Worm (Caenorhabditis elegans) whole organism, L1 larva: ENCODE data around the gene C28C12.11.

Experiments
- C04F5.9 ChIP-seq: sonication (generic microtip); optimal IDR thresholded peaks from 2 replicates; lab custom pipeline; 2016; ENCODE audit warnings: missing genetic modification characterization, missing compliant biosample characterization
- alr-1 ChIP-seq: fragments of 200-800 bp; sonication (Bioruptor generic); optimal IDR thresholded peaks from 2 replicates; lab custom pipeline; 2018; ENCODE audit warnings: borderline replicate concordance, mild to moderate bottlenecking, missing genetic modification characterization, missing compliant biosample characterization
- blmp-1 ChIP-seq: fragments of 150-350 bp; optimal IDR thresholded peaks from 2 replicates; lab custom pipeline; 2014; ENCODE audit warnings: missing biosample characterization, missing genetic modification characterization
- ceh-63 ChIP-seq: fragments of 200-800 bp; sonication (Bioruptor generic); optimal IDR thresholded peaks from 2 replicates; lab custom pipeline; 2018; ENCODE audit warnings: mild to moderate bottlenecking, missing genetic modification characterization, missing compliant biosample characterization
- ceh-8 ChIP-seq: fragments of 200-800 bp; sonication (Bioruptor generic); optimal IDR thresholded peaks from 2 replicates; lab custom pipeline; 2018; ENCODE audit warnings: mild to moderate bottlenecking, missing genetic modification characterization, moderate library complexity, missing compliant biosample characterization
- ceh-82 ChIP-seq, 3 experiments: fragments of 150-350 bp in 1 of 3; sonication (generic microtip) in 2 of 3; optimal IDR thresholded peaks; 2 replicates each; lab custom pipeline; 2014 to 2017; ENCODE audit warnings: missing biosample characterization in 3 of 3, missing genetic modification characterization in 3 of 3
- ceh-90 ChIP-seq: sonication (generic microtip); optimal IDR thresholded peaks from 2 replicates; lab custom pipeline; 2016; ENCODE audit warnings: missing genetic modification characterization, missing compliant biosample characterization
- ces-1 ChIP-seq: fragments of 150-350 bp; optimal IDR thresholded peaks from 2 replicates; lab custom pipeline; 2014; ENCODE audit warnings: missing biosample characterization, missing genetic modification reagents, missing genetic modification characterization
- dsc-1 ChIP-seq: sonication (generic microtip); optimal IDR thresholded peaks from 2 replicates; lab custom pipeline; 2016; ENCODE audit warnings: mild to moderate bottlenecking, missing genetic modification characterization, missing compliant biosample characterization
- efl-1 ChIP-seq, 4 experiments: fragments of 150-350 bp; optimal IDR thresholded peaks in 3 of 4; peaks in 1 of 4; 1 replicate in 1 of 4; 2 replicates in 3 of 4; lab custom pipeline; 2014; ENCODE audit warnings: missing biosample characterization in 2 of 4, missing genetic modification characterization in 2 of 4, missing genetic modification reagents in 2 of 4
- egl-27 ChIP-seq, 2 experiments: fragments of 150-350 bp in 1 of 2; sonication (generic microtip); optimal IDR thresholded peaks; 3 replicates each; lab custom pipeline; 2017 to 2018; ENCODE audit warnings: missing biosample characterization in 2 of 2, missing genetic modification characterization in 2 of 2, missing genetic modification reagents in 2 of 2
- elt-2 ChIP-seq: sonication (generic microtip); optimal IDR thresholded peaks from 2 replicates; lab custom pipeline; 2016; ENCODE audit warnings: missing genetic modification characterization, mild to moderate bottlenecking, inconsistent platforms, missing compliant biosample characterization, missing genetic modification reagents
- elt-3 ChIP-seq, 6 experiments: fragments of 150-350 bp in 1 of 6; sonication (generic microtip); optimal IDR thresholded peaks; 2 replicates each; lab custom pipeline; 2017 to 2018; ENCODE audit warnings: missing biosample characterization in 6 of 6, missing genetic modification characterization in 6 of 6, inconsistent platforms in 1 of 6
- ets-5 ChIP-seq: fragments of 200-800 bp; sonication (Bioruptor generic); IDR thresholded peaks from 2 replicates; pipeline ENCODE4 v1.3.6; 2022; ENCODE audit warnings: missing genetic modification characterization, missing compliant biosample characterization
- fkh-10 ChIP-seq: sonication (generic microtip); optimal IDR thresholded peaks from 2 replicates; lab custom pipeline; 2017; ENCODE audit warnings: missing biosample characterization, missing genetic modification reagents, missing genetic modification characterization
- fkh-4 ChIP-seq: sonication (generic microtip); optimal IDR thresholded peaks from 2 replicates; lab custom pipeline; 2016; ENCODE audit warnings: missing compliant biosample characterization, missing genetic modification characterization, borderline replicate concordance
- fos-1 ChIP-seq: fragments of 150-350 bp; optimal IDR thresholded peaks from 2 replicates; lab custom pipeline; 2014; ENCODE audit warnings: missing biosample characterization, missing genetic modification characterization
- grh-1 ChIP-seq: fragments of 200-800 bp; sonication (Bioruptor generic); IDR thresholded peaks from 2 replicates; pipeline ENCODE4 v1.3.6; 2022; ENCODE audit warnings: missing genetic modification reagents, missing genetic modification characterization, missing compliant biosample characterization
- hlh-17 ChIP-seq: fragments of 200-800 bp; sonication (Bioruptor generic); optimal IDR thresholded peaks from 2 replicates; lab custom pipeline; 2018; ENCODE audit warnings: missing genetic modification characterization, mild to moderate bottlenecking, missing compliant biosample characterization, moderate library complexity, borderline replicate concordance
- hlh-4 ChIP-seq: sonication (generic microtip); optimal IDR thresholded peaks from 2 replicates; lab custom pipeline; 2016; ENCODE audit warnings: mild to moderate bottlenecking, missing genetic modification characterization, missing compliant biosample characterization
- jun-1 ChIP-seq: fragments of 150-350 bp; optimal IDR thresholded peaks from 2 replicates; lab custom pipeline; 2014; ENCODE audit warnings: missing biosample characterization, missing genetic modification reagents, missing genetic modification characterization
- lin-13 ChIP-seq: fragments of 150-350 bp; optimal IDR thresholded peaks from 2 replicates; lab custom pipeline; 2014; ENCODE audit warnings: missing biosample characterization, missing genetic modification reagents, missing genetic modification characterization
- lir-3 ChIP-seq: sonication (generic microtip); optimal IDR thresholded peaks from 2 replicates; lab custom pipeline; 2016; ENCODE audit warnings: mild to moderate bottlenecking, missing genetic modification characterization, moderate library complexity, missing compliant biosample characterization; ENCODE audit not compliant: poor library complexity
- lsy-2 ChIP-seq, 2 experiments: fragments of 150-350 bp; optimal IDR thresholded peaks; 2 replicates each; lab custom pipeline; 2014; ENCODE audit warnings: missing biosample characterization in 2 of 2, missing genetic modification characterization in 2 of 2
- mdl-1 ChIP-seq, 2 experiments: fragments of 150-350 bp; optimal IDR thresholded peaks; 2 replicates each; lab custom pipeline; 2014 to 2017; ENCODE audit warnings: missing biosample characterization in 2 of 2, missing genetic modification characterization in 2 of 2, inconsistent platforms in 1 of 2
- mef-2 ChIP-seq: fragments of 150-350 bp; optimal IDR thresholded peaks from 2 replicates; lab custom pipeline; 2014; ENCODE audit warnings: missing biosample characterization, missing genetic modification characterization
- nhr-19 ChIP-seq: fragments of 200-800 bp; sonication (Bioruptor generic); conservative IDR thresholded peaks from 2 replicates; pipeline ENCODE4 v1.3.6; 2022; ENCODE audit warnings: missing genetic modification characterization, missing compliant biosample characterization
- nhr-237 ChIP-seq: fragments of 150-350 bp; optimal IDR thresholded peaks from 2 replicates; lab custom pipeline; 2014; ENCODE audit warnings: missing biosample characterization, missing genetic modification characterization
- nhr-28 ChIP-seq: fragments of 150-350 bp; optimal IDR thresholded peaks from 2 replicates; lab custom pipeline; 2014; ENCODE audit warnings: missing biosample characterization, missing genetic modification characterization
- nhr-47 ChIP-seq: sonication (generic microtip); optimal IDR thresholded peaks from 2 replicates; lab custom pipeline; 2016; ENCODE audit warnings: mild to moderate bottlenecking, missing genetic modification characterization, moderate library complexity, missing compliant biosample characterization
- nhr-84 ChIP-seq: sonication (generic microtip); optimal IDR thresholded peaks from 2 replicates; lab custom pipeline; 2017; ENCODE audit warnings: missing biosample characterization, missing genetic modification characterization
- nhr-90 ChIP-seq: sonication (generic microtip); optimal IDR thresholded peaks from 2 replicates; lab custom pipeline; 2016; ENCODE audit warnings: mild to moderate bottlenecking, missing genetic modification characterization, missing compliant biosample characterization; ENCODE audit not compliant: poor library complexity
- rnt-1 ChIP-seq: sonication (generic microtip); optimal IDR thresholded peaks from 2 replicates; lab custom pipeline; 2016; ENCODE audit warnings: mild to moderate bottlenecking, missing genetic modification characterization, moderate library complexity, missing compliant biosample characterization
- snpc-4 ChIP-seq: fragments of 150-350 bp; optimal IDR thresholded peaks from 2 replicates; lab custom pipeline; 2014; ENCODE audit warnings: missing biosample characterization, missing genetic modification characterization
- snu-23 ChIP-seq: sonication (generic microtip); optimal IDR thresholded peaks from 2 replicates; lab custom pipeline; 2016; ENCODE audit warnings: missing genetic modification characterization, missing compliant biosample characterization
- sup-37 ChIP-seq: fragments of 200-800 bp; sonication (Bioruptor generic); optimal IDR thresholded peaks from 2 replicates; lab custom pipeline; 2018; ENCODE audit warnings: mild to moderate bottlenecking, missing genetic modification characterization, missing compliant biosample characterization
- unc-62 ChIP-seq: fragments of 150-350 bp; optimal IDR thresholded peaks from 2 replicates; lab custom pipeline; 2014; ENCODE audit warnings: missing biosample characterization, missing genetic modification reagents, missing genetic modification characterization
- unc-86 ChIP-seq: sonication (generic microtip); optimal IDR thresholded peaks from 2 replicates; lab custom pipeline; 2016; ENCODE audit warnings: missing genetic modification characterization, missing compliant biosample characterization
- unc-98 ChIP-seq: fragments of 200-800 bp; sonication (Bioruptor generic); IDR thresholded peaks from 2 replicates; pipeline ENCODE4 v1.3.6; 2022; ENCODE audit warnings: missing genetic modification characterization, missing compliant biosample characterization
- zip-4 ChIP-seq: fragments of 200-800 bp; sonication (Bioruptor generic); optimal IDR thresholded peaks from 2 replicates; lab custom pipeline; 2018; ENCODE audit warnings: mild to moderate bottlenecking, missing genetic modification characterization, moderate library complexity, missing compliant biosample characterization
- ztf-11 ChIP-seq, 2 experiments: sonication (generic microtip); optimal IDR thresholded peaks; 2 replicates each; lab custom pipeline; 2016 to 2017; ENCODE audit warnings: missing genetic modification characterization in 2 of 2, missing biosample characterization in 1 of 2, missing compliant biosample characterization in 1 of 2

Gene C28C12.11

ce11 chrIV:8428492-8428891 is 45.4 kb upstream of the C28C12.11 start (continued):
- TF ChIP-seq zip-4 (GFP tag; lab: Kevin White, UChicago) = peak; percentile 78
- peak; percentile 84 to 87 for TF ChIP-seq lsy-2 (tag; optimal IDR thresholded peaks at IDR 0.05; lab: Kevin White, UChicago)
- TF ChIP-seq hlh-17 = no peak
- TF ChIP-seq lir-3 (tag; lab: Kevin White, UChicago) = peak; percentile 56
- TF ChIP-seq ceh-63 = no peak
- peak; percentile 94 for TF ChIP-seq nhr-90 (tag; lab: Kevin White, UChicago)
- no peak for TF ChIP-seq unc-98 (GFP tag; lab: Robert Waterston, UW)
- TF ChIP-seq mdl-1 (tag; optimal IDR thresholded peaks at IDR 0.05; lab: Kevin White, UChicago) = peak in 1 of 2 experiments; percentile 53
- TF ChIP-seq fos-1 (tag; lab: Kevin White, UChicago) = peak; percentile 49
- TF ChIP-seq ztf-11 (tag; optimal IDR thresholded peaks at IDR 0.05; lab: Kevin White, UChicago) = peak in 1 of 2 experiments; percentile 80
- TF ChIP-seq nhr-84 (tag; lab: Kevin White, UChicago) = no peak
- TF ChIP-seq fkh-4 = no peak
- TF ChIP-seq lin-13 (GFP tag; lab: Kevin White, UChicago) = peak; percentile 61
- peak; percentile 11 to 54 for TF ChIP-seq egl-27 (tag; optimal IDR thresholded peaks at IDR 0.05; lab: Kevin White, UChicago)
- peak; percentile 85 for TF ChIP-seq ceh-8 (GFP tag; lab: Kevin White, UChicago)
- peak; percentile 31 for TF ChIP-seq nhr-237
- peak; percentile 71 to 78 (median 71) for TF ChIP-seq ceh-82 (tag; optimal IDR thresholded peaks at IDR 0.05; lab: Kevin White, UChicago)
- TF ChIP-seq C04F5.9 = peak; percentile 63
- TF ChIP-seq jun-1 (tag; lab: Kevin White, UChicago) = peak; percentile 68
- TF ChIP-seq efl-1 (optimal IDR thresholded peaks at IDR 0.05; lab: Kevin White, UChicago) = peak; percentile 68 to 73
- TF ChIP-seq efl-1 (GFP tag; optimal IDR thresholded peaks at IDR 0.05 in 1 of 2; lab: Kevin White, UChicago) = peak; percentile 52 to 97
- peak; percentile 92 for TF ChIP-seq nhr-19 (GFP tag; lab: Robert Waterston, UW)
- TF ChIP-seq rnt-1 (tag; lab: Kevin White, UChicago) = peak; percentile 93
- TF ChIP-seq dsc-1 (tag; lab: Kevin White, UChicago) = peak; percentile 88
- peak; percentile 93 for TF ChIP-seq snu-23
- TF ChIP-seq alr-1 (tag; lab: Kevin White, UChicago) = no peak
- TF ChIP-seq nhr-47 = peak; percentile 92
- TF ChIP-seq grh-1 (GFP tag; lab: Robert Waterston, UW) = peak; percentile 87
- peak; percentile 71 for TF ChIP-seq blmp-1
- no peak for TF ChIP-seq unc-62 (GFP tag; lab: Kevin White, UChicago)
- no peak for TF ChIP-seq hlh-4 (tag; lab: Kevin White, UChicago)
- no peak for TF ChIP-seq fkh-10 (GFP tag; lab: Kevin White, UChicago)
- TF ChIP-seq elt-2 = peak; percentile 84
- TF ChIP-seq nhr-28 (tag; lab: Kevin White, UChicago) = no peak
- peak; percentile 69 for TF ChIP-seq unc-86 (tag; lab: Kevin White, UChicago)
- TF ChIP-seq elt-3 (tag; optimal IDR thresholded peaks at IDR 0.05; lab: Kevin White, UChicago) = peak in 2 of 6 experiments; percentile 19 to 66
- peak; percentile 99 for TF ChIP-seq snpc-4
- no peak for TF ChIP-seq ets-5
- TF ChIP-seq mef-2 (tag; lab: Kevin White, UChicago) = no peak
- no peak for TF ChIP-seq ceh-90
- TF ChIP-seq ces-1 (GFP tag; lab: Kevin White, UChicago) = no peak
- peak; percentile 78 for TF ChIP-seq sup-37 (GFP tag; lab: Kevin White, UChicago)
